Worm (Caenorhabditis elegans): Measurements from ENCODE around the gene T09A5.15.

Gene T09A5.15

DNA sequence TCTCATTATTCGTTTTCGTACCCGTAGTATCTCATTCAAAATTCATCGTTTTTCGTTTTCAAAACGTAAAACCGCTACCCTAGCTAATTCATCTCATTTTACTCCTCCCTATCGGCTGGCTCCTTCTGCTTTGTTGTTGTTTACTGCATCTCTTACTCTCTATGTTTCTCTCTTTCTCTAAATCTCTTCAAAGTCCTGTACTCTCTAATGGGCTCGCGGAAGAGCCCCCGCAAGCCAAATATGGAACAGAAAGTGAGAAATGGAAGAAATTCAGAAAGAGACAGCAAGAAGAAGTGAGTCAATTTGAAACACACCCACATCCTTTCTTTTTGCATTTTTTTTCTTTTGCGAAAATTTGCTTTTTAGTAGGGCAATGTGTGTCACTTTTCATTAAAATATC lies 19.1 kb upstream of the T09A5.15 start:
- TF ChIP-seq nhr-43 (tag; optimal IDR thresholded peaks at IDR 0.05; ENCODE audit: poor library complexity, severe bottlenecking) (no peak), fkh-2 (tag; optimal IDR thresholded peaks at IDR 0.05) (peak; percentile 51), pha-4 (tag; optimal IDR thresholded peaks at IDR 0.05) (peak; percentile 1), nfya-1 (tag; optimal IDR thresholded peaks at IDR 0.05; ENCODE audit: insufficient read depth) (peak; percentile 46), unc-39 (tag; optimal IDR thresholded peaks at IDR 0.05) (no peak), sea-2 (GFP tag; optimal IDR thresholded peaks at IDR 0.05) (peak; percentile 5), lin-39 (tag; optimal IDR thresholded peaks at IDR 0.05) (peak; percentile 91)

DNA sequence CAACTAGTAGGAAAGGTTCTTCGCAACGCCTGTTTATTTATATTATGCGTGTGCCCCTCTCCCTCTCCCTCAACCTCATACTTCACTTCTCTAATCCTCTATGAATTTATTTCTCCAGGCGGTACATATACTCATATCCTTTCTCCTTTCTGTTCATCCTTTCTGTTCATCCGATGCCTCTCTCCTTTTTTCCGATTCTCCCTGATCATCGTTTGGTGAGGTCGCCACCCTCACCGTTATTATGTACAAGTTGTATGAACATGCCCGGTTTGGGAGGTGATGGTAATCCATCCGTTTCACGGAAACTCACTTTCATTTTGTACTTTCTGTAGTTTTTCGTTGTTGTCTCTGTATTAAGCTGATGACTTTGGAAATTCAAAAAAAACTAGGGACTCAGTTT lies 18.1 kb upstream of the T09A5.15 start:
- TF ChIP-seq nfya-1 (tag; optimal IDR thresholded peaks at IDR 0.05; ENCODE audit: insufficient read depth) (peak; percentile 1), elt-2 (tag; optimal IDR thresholded peaks at IDR 0.05) (no peak), nhr-23 (tag; optimal IDR thresholded peaks at IDR 0.05) (peak; percentile 25), unc-62 (GFP tag; optimal IDR thresholded peaks at IDR 0.05) (no peak), hmg-11 (tag; optimal IDR thresholded peaks at IDR 0.05) (no peak), eor-1 (tag; optimal IDR thresholded peaks at IDR 0.05) (no peak), mml-1 (tag; optimal IDR thresholded peaks at IDR 0.05) (no peak)

DNA sequence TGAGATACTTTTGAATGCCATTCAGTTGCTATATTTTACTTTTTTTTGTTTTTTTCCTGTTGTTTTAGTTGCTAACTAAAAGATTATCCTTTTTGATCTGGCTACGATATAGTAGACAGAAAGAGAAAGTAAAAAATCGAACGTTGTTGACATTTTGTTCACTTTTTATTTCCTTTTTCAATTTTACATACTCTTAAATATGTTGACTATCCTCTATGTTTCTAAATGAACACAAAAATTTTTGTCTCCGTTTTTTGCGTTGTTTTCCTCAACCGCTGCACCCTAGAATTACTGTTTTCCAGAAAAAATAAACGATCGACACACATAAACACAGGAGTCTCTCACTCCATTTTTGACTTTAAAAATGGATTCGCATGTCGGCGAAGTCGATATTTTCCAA lies 15.7 kb upstream of the T09A5.15 start, which contains the start of gene klp-3:
Gene klp-3 (plus strand): TSS at position 301 of the 400 bp plus-strand sequence.
- TF ChIP-seq nhr-12 (tag; optimal IDR thresholded peaks at IDR 0.05) (no peak), snpc-4 (tag; optimal IDR thresholded peaks at IDR 0.05) (no peak), fos-1 (tag; optimal IDR thresholded peaks at IDR 0.05) (no peak)

DNA sequence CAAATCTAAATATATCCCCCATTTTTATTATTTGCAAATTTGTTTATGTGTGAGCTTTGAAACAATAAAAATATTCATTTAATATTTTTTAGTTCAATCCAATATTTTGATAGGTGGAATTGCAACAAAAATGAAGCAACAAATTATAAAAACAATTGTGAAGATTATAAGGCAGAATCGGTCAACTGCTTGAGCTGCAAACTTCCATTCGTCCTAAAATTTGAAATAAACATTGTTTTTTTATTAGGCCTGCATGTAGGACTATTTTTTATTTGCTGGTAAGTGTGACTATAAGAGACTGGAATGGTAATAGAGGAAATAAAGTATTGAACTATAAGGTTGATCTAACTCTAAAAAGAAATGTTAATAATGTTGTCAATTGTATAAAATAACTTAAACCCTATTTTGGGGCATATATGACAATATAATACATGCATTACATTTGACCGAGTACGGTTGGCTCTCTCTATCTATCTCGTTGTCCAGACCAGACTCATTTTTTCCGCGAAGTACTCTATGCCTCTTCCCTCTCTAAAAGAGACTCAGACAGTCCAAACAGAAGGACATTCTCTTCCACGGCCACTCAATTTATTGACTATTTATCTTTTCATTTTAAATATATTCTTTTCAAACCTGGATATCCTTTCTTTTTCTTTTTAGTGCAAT lies 12.1 kb upstream of the T09A5.15 start, which contains the start of gene T09A5.4:
Gene T09A5.4 (plus strand): TSS at position 616 of the 666 bp plus-strand sequence.
- TF ChIP-seq nfya-1 (tag; optimal IDR thresholded peaks at IDR 0.05; ENCODE audit: insufficient read depth), result peak; percentile 30
- peak; percentile 35 for TF ChIP-seq pha-4 (tag; optimal IDR thresholded peaks at IDR 0.05)
- no peak for TF ChIP-seq ZK546.5 (tag; optimal IDR thresholded peaks at IDR 0.05)
- no peak for TF ChIP-seq sea-2 (GFP tag; optimal IDR thresholded peaks at IDR 0.05)

DNA sequence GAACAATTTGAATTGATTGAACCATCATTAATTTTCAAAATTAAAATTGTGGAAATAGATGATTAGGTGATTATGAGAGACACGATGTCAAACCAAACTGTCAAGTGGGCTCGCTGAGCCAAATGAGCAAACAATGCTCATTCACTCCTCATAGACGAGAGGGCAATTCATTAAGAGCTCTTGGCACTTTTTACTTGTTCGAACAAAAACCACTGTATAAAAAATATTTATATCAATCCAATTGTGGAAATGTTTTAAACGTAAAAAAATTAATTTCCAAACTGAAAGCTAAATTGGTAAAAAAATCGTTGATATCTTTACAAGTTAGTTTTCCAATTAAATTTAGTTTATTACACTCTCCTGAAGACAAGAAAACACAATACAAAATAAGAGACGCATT lies 8.1 kb upstream of the T09A5.15 start, which contains the start of gene acr-7:
Gene acr-7 (minus strand): TSS at position 101 of the 400 bp plus-strand sequence.
- TF ChIP-seq daf-12 (tag; optimal IDR thresholded peaks at IDR 0.05) (no peak), ZK546.5 (tag; optimal IDR thresholded peaks at IDR 0.05) (no peak), hmg-11 (tag; optimal IDR thresholded peaks at IDR 0.05) (no peak), fkh-10 (GFP tag; optimal IDR thresholded peaks at IDR 0.05) (no peak), lsy-12 (tag; optimal IDR thresholded peaks at IDR 0.05) (no peak), ztf-4 (tag; optimal IDR thresholded peaks at IDR 0.05) (no peak)

DNA sequence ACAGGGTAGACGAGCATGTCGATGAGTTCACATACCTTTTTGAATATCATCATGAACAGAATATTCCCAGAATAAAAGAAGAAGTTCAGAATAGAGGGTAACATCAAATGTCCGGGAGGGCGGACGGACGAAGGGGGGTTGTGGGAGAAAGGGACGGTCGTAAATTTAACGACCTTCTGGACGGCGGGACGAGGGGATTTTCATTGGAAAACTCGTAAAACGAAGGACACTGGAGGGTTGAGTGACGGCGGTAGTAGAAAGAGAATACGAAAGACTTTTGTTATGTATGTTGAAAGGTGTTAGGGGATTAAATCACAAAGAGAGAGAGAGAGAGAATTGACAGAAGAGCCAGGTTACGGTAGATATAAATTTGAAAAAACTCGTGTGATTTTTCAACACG lies 7.2 kb upstream of the T09A5.15 start:
- TF ChIP-seq sea-2 (GFP tag; optimal IDR thresholded peaks at IDR 0.05) (no peak), ztf-4 (tag; optimal IDR thresholded peaks at IDR 0.05) (no peak), ama-1 (optimal IDR thresholded peaks at IDR 0.05) (no peak), elt-2 (tag; optimal IDR thresholded peaks at IDR 0.05) (no peak), ztf-11 (tag; optimal IDR thresholded peaks at IDR 0.05) (no peak), nhr-43 (tag; optimal IDR thresholded peaks at IDR 0.05; ENCODE audit: poor library complexity, severe bottlenecking) (no peak), nhr-25 (tag; optimal IDR thresholded peaks at IDR 0.05) (peak; percentile 19), egl-5 (tag; optimal IDR thresholded peaks at IDR 0.05) (peak; percentile 98), fos-1 (tag; optimal IDR thresholded peaks at IDR 0.05) (no peak), pha-4 (tag; optimal IDR thresholded peaks at IDR 0.05) (no peak)

DNA sequence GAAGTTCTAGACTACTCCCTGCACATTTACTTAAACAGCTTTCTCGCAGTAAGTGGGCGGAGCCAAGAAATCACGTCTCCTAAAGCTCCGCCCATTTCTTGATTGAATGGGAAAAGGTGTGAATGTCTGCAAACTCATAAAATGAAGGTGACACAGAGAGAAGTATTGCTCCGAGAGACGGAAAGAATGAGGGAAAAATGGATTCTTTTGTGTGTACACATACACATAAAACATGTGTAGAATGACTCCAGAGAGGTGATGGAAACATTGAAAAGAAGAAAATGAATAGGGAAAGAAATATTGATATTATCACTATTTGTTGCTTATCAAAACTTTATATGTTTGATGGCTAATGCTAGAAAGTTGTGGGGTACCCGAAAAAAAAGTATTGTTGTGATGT lies 6.3 kb upstream of the T09A5.15 start:
- no peak for TF ChIP-seq mml-1 (tag; optimal IDR thresholded peaks at IDR 0.05)
- peak; percentile 62 for TF ChIP-seq pha-4 (tag; optimal IDR thresholded peaks at IDR 0.05)
- TF ChIP-seq nhr-237 (tag; optimal IDR thresholded peaks at IDR 0.05), result no peak
- TF ChIP-seq egl-5 (tag; optimal IDR thresholded peaks at IDR 0.05), result peak; percentile 75
- no peak for TF ChIP-seq elt-3 (tag; optimal IDR thresholded peaks at IDR 0.05)
- TF ChIP-seq ztf-11 (tag; optimal IDR thresholded peaks at IDR 0.05), result no peak
- peak; percentile 50 for TF ChIP-seq elt-2 (tag; optimal IDR thresholded peaks at IDR 0.05)
- TF ChIP-seq ceh-82 (tag; optimal IDR thresholded peaks at IDR 0.05), result no peak

All from whole organism, L3 larva.